Fruit fly (Drosophila melanogaster): ENCODE data around the gene Med.

DNA sequence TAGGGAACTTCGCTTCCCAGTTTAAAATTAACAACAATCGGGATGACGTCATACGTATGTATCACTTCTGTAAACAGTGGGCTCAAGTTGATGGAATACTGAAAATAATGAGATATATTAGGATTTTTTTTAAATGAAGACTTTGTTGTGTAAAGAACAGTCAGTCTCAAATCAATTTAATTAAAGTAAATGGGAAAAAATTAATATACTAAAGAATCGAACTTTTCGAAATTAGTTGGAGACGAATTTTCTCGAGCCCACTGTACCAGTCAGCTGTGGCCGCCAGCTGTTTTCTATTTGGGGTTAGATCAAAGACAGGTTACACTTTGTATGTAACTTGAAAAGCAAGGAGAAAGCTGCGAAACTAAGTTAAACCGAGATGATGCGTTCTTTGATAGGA lies 22.5 kb upstream of the Med start, which contains the start of gene CG1635:
- TF ChIP-seq CG8478 (optimal IDR thresholded peaks at IDR 0.05) (no peak), CTCF (optimal IDR thresholded peaks at IDR 0.05) (no peak)
